Worm (Caenorhabditis elegans) whole organism, late embryonic: ENCODE results near the gene aco-1.

ENCODE experiments used
- F13H6.1 ChIP-seq: sonication (generic microtip); optimal IDR thresholded peaks from 2 replicates; lab custom pipeline; 2016; ENCODE audit warnings: missing genetic modification characterization, missing compliant biosample characterization
- K09A11.1 ChIP-seq: sonication (generic microtip); optimal IDR thresholded peaks from 2 replicates; lab custom pipeline; 2017; ENCODE audit warnings: antibody characterized with exemption, mild to moderate bottlenecking, missing genetic modification characterization, missing compliant biosample characterization; ENCODE audit not compliant: insufficient read depth
- ama-1 ChIP-seq: fragments of 150-350 bp; optimal IDR thresholded peaks from 2 replicates; lab custom pipeline; 2014
- ceh-2 ChIP-seq: sonication (generic microtip); optimal IDR thresholded peaks from 2 replicates; lab custom pipeline; 2016; ENCODE audit warnings: missing genotype, missing genetic modification characterization, missing compliant biosample characterization
- ceh-22 ChIP-seq: sonication (generic microtip); optimal IDR thresholded peaks from 2 replicates; lab custom pipeline; 2017; ENCODE audit warnings: missing biosample characterization, missing genetic modification characterization
- ceh-31 ChIP-seq: sonication (generic microtip); optimal IDR thresholded peaks from 2 replicates; lab custom pipeline; 2016; ENCODE audit warnings: missing genetic modification characterization, missing compliant biosample characterization
- ceh-34 ChIP-seq: sonication (generic microtip); optimal IDR thresholded peaks from 2 replicates; lab custom pipeline; 2016; ENCODE audit warnings: mild to moderate bottlenecking, missing genetic modification characterization, missing compliant biosample characterization
- ceh-45 ChIP-seq: fragments of 200-800 bp; sonication (Bioruptor generic); IDR thresholded peaks from 2 replicates; pipeline ENCODE4 v1.3.6; 2022; ENCODE audit warnings: missing genetic modification reagents, missing genetic modification characterization, missing compliant biosample characterization
- ceh-48 ChIP-seq: sonication (generic microtip); optimal IDR thresholded peaks from 2 replicates; lab custom pipeline; 2016; ENCODE audit warnings: missing genetic modification characterization, inconsistent platforms, missing compliant biosample characterization
- ceh-9 ChIP-seq: sonication (generic microtip); optimal IDR thresholded peaks from 2 replicates; lab custom pipeline; 2016; ENCODE audit warnings: mild to moderate bottlenecking, missing genetic modification characterization, inconsistent platforms, missing compliant biosample characterization
- dmd-4 ChIP-seq: sonication (generic microtip); optimal IDR thresholded peaks from 2 replicates; lab custom pipeline; 2016; ENCODE audit warnings: borderline replicate concordance, missing genetic modification characterization, missing compliant biosample characterization
- ets-4 ChIP-seq: sonication (generic microtip); optimal IDR thresholded peaks from 2 replicates; lab custom pipeline; 2016; ENCODE audit warnings: missing genetic modification characterization, missing compliant biosample characterization
- eyg-1 ChIP-seq: sonication (generic microtip); optimal IDR thresholded peaks from 2 replicates; lab custom pipeline; 2016; ENCODE audit warnings: missing genotype, missing genetic modification characterization, missing compliant biosample characterization
- fax-1 ChIP-seq: sonication (generic microtip); optimal IDR thresholded peaks from 2 replicates; lab custom pipeline; 2016; ENCODE audit warnings: missing genotype, missing genetic modification characterization, missing compliant biosample characterization
- fkh-10 ChIP-seq: fragments of 150-350 bp; optimal IDR thresholded peaks from 2 replicates; lab custom pipeline; 2014; ENCODE audit warnings: missing biosample characterization, missing genetic modification reagents, missing genetic modification characterization
- fkh-6 ChIP-seq: sonication (generic microtip); optimal IDR thresholded peaks from 2 replicates; lab custom pipeline; 2016; ENCODE audit warnings: missing genetic modification characterization, missing compliant biosample characterization
- hlh-15 ChIP-seq: sonication (generic microtip); optimal IDR thresholded peaks from 2 replicates; lab custom pipeline; 2016; ENCODE audit warnings: missing genetic modification characterization, missing compliant biosample characterization
- hlh-6 ChIP-seq: sonication (generic microtip); optimal IDR thresholded peaks from 2 replicates; lab custom pipeline; 2016; ENCODE audit warnings: missing genotype, missing genetic modification characterization, missing compliant biosample characterization
- hlh-8 ChIP-seq: sonication (generic microtip); optimal IDR thresholded peaks from 2 replicates; lab custom pipeline; 2016; ENCODE audit warnings: missing genotype, missing genetic modification characterization, missing compliant biosample characterization
- lim-6 ChIP-seq: sonication (generic microtip); optimal IDR thresholded peaks from 2 replicates; lab custom pipeline; 2016; ENCODE audit warnings: missing genetic modification characterization, missing compliant biosample characterization
- lin-11 ChIP-seq: fragments of 200-800 bp; sonication (Bioruptor generic); optimal IDR thresholded peaks from 2 replicates; lab custom pipeline; 2018; ENCODE audit warnings: mild to moderate bottlenecking, missing genetic modification characterization, missing compliant biosample characterization
- mec-3 ChIP-seq: sonication (generic microtip); optimal IDR thresholded peaks from 2 replicates; lab custom pipeline; 2016; ENCODE audit warnings: borderline replicate concordance, missing genetic modification characterization, missing compliant biosample characterization
- nhr-11 ChIP-seq: fragments of 150-350 bp; optimal IDR thresholded peaks from 2 replicates; lab custom pipeline; 2014; ENCODE audit warnings: missing biosample characterization, missing genetic modification characterization
- npax-4 ChIP-seq: sonication (generic microtip); optimal IDR thresholded peaks from 2 replicates; lab custom pipeline; 2016; ENCODE audit warnings: missing genetic modification characterization, missing compliant biosample characterization
- odd-2 ChIP-seq: sonication (generic microtip); optimal IDR thresholded peaks from 2 replicates; lab custom pipeline; 2017; ENCODE audit warnings: antibody characterized with exemption, mild to moderate bottlenecking, missing genetic modification characterization, missing compliant biosample characterization
- pha-2 ChIP-seq: sonication (generic microtip); optimal IDR thresholded peaks from 2 replicates; lab custom pipeline; 2017; ENCODE audit warnings: mild to moderate bottlenecking, missing genetic modification characterization, missing compliant biosample characterization
- pha-4 ChIP-seq: fragments of 150-350 bp; optimal IDR thresholded peaks from 2 replicates; lab custom pipeline; 2018; ENCODE audit warnings: missing biosample characterization, missing genetic modification reagents, missing genetic modification characterization
- pqm-1 ChIP-seq: sonication (generic microtip); optimal IDR thresholded peaks from 2 replicates; lab custom pipeline; 2016; ENCODE audit warnings: missing genetic modification characterization, missing compliant biosample characterization
- ref-2 ChIP-seq: sonication (generic microtip); optimal IDR thresholded peaks from 2 replicates; lab custom pipeline; 2016; ENCODE audit warnings: missing genetic modification characterization, missing compliant biosample characterization
- rnt-1 ChIP-seq: sonication (generic microtip); optimal IDR thresholded peaks from 2 replicates; lab custom pipeline; 2016; ENCODE audit warnings: missing genetic modification characterization, missing compliant biosample characterization
- sdc-2 ChIP-seq: sonication (generic microtip); optimal IDR thresholded peaks from 2 replicates; lab custom pipeline; 2016; ENCODE audit warnings: missing genotype, missing genetic modification characterization, missing compliant biosample characterization
- sox-2 ChIP-seq: fragments of 200-800 bp; sonication (Bioruptor generic); IDR thresholded peaks from 2 replicates; pipeline ENCODE4 v1.3.6; 2022; ENCODE audit warnings: missing genetic modification reagents, missing genetic modification characterization, missing compliant biosample characterization
- tbx-2 ChIP-seq: sonication (generic microtip); optimal IDR thresholded peaks from 2 replicates; lab custom pipeline; 2016; ENCODE audit warnings: missing genetic modification characterization, missing compliant biosample characterization
- unc-42 ChIP-seq: sonication (generic microtip); optimal IDR thresholded peaks from 2 replicates; lab custom pipeline; 2016; ENCODE audit warnings: missing genotype, missing genetic modification characterization, missing compliant biosample characterization
- unc-55 ChIP-seq: sonication (generic microtip); optimal IDR thresholded peaks from 2 replicates; lab custom pipeline; 2017; ENCODE audit warnings: missing biosample characterization, missing genetic modification reagents, missing genetic modification characterization
- unc-86 ChIP-seq: sonication (generic microtip); optimal IDR thresholded peaks from 2 replicates; lab custom pipeline; 2016; ENCODE audit warnings: missing genetic modification characterization, missing compliant biosample characterization

The aco-1 gene

DNA sequence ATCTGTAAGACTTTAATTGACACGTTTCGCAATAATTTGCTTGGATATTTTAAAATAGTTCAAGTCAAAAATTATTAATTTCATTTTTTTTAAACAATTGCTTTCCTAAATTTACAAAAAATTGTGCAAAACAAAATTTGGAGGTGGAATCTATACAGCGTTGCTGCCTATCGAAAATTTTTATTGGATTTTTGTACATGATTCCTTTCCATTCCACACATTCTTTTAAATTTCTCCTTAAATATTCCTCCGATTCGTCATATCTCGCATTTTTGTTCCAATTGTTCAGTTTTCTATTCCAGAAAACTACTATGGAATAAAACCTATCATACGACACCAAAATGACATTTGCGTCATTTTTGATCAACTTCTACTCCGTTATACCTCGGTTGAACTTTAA, 28.7 kb downstream of the aco-1 start, which contains the start of gene ttyh-1:
TSS of gene ttyh-1 (plus strand) at position 301 of the 400 bp plus-strand sequence.
- TF ChIP-seq K09A11.1 (tag; lab: Kevin White, UChicago) (no peak), ceh-22 (tag; lab: Kevin White, UChicago) (no peak), npax-4 (tag; lab: Kevin White, UChicago) (no peak), nhr-11 (no peak), fax-1 (tag; lab: Kevin White, UChicago) (no peak), rnt-1 (tag; lab: Kevin White, UChicago) (no peak), lin-11 (tag; lab: Kevin White, UChicago) (no peak), ceh-2 (tag; lab: Kevin White, UChicago) (no peak), fkh-10 (no peak)

DNA sequence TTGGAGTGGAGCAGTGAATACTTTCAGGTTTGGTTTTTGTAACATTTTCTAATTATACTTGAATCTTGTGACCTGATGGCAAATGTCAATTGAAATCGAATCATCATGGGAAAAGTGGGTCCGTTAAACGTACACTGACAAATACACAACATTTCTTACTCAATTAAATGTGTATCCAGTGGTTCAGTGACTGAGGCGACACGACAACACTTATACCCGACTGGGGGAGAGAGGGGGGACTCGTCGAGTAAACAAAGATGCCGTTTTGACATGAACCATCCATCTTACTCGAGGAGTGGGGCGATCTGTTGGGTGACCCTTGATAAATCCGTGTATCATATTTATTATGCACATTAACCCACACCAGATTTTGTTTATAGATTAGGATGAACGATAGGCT, 29.2 kb downstream of the aco-1 start:
- no peak for TF ChIP-seq ets-4 (tag; lab: Kevin White, UChicago)
- no peak for TF ChIP-seq hlh-6 (tag; lab: Kevin White, UChicago)
- no peak for TF ChIP-seq odd-2 (tag; lab: Kevin White, UChicago)
- TF ChIP-seq ceh-2 (tag; lab: Kevin White, UChicago) = no peak
- TF ChIP-seq tbx-2 (tag; lab: Kevin White, UChicago) = peak; percentile 29
- no peak for TF ChIP-seq lin-11 (tag; lab: Kevin White, UChicago)
- no peak for TF ChIP-seq mec-3 (tag; lab: Kevin White, UChicago)
- TF ChIP-seq ceh-9 (tag; lab: Kevin White, UChicago) = no peak
- peak; percentile 54 for TF ChIP-seq unc-42
- no peak for TF ChIP-seq sox-2 (GFP tag; lab: Robert Waterston, UW)
- no peak for TF ChIP-seq pha-2
- TF ChIP-seq fkh-6 (tag; lab: Kevin White, UChicago) = no peak
- TF ChIP-seq sdc-2 (tag; lab: Kevin White, UChicago) = no peak
- TF ChIP-seq unc-55 = peak; percentile 54

- TF ChIP-seq pha-2 (no peak), ceh-34 (tag; lab: Kevin White, UChicago) (no peak), eyg-1 (no peak), ceh-48 (tag; lab: Kevin White, UChicago) (no peak), tbx-2 (tag; lab: Kevin White, UChicago) (no peak), pqm-1 (tag; lab: Kevin White, UChicago) (no peak), dmd-4 (tag; lab: Kevin White, UChicago) (no peak)
Measured at ce11 chrX:11370090-11370489, 30.4 kb downstream of the aco-1 start.

DNA sequence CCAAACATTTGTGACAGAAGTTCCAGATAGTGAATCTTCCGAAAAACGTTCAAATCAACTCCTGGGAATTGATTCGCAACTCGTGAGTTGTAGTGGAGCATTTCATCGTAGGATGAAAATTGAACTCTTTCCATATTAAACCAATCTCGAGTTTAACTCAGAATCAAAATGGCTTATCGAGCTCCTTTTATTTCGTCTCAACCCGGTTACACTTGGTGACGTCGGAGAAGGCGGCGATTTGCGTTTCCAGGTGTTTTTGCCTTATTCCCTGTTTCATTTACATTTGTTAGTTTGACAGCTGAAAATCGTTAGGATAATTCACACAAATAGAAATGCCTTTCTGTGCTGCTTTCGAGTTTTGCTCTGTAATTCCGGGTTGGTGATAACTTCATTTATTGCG, 35.8 kb downstream of the aco-1 start, which contains the start of gene F42E11.3:
TSS of gene F42E11.3 (minus strand) at position 101 of the 400 bp plus-strand sequence.
- peak; percentile 31 for TF ChIP-seq ama-1 (lab: Kevin White, UChicago)
- TF ChIP-seq ceh-31 (tag; lab: Kevin White, UChicago) = no peak

- TF ChIP-seq F13H6.1 (tag; lab: Kevin White, UChicago) = no peak
- TF ChIP-seq unc-42 = no peak
- TF ChIP-seq hlh-8 (tag; lab: Kevin White, UChicago) = no peak
- TF ChIP-seq pha-4 (tag; lab: Kevin White, UChicago) = no peak
- TF ChIP-seq hlh-15 (tag; lab: Kevin White, UChicago) = no peak
- TF ChIP-seq lim-6 (tag; lab: Kevin White, UChicago) = no peak
- no peak for TF ChIP-seq ref-2
- TF ChIP-seq npax-4 (tag; lab: Kevin White, UChicago) = no peak
- no peak for TF ChIP-seq ceh-22 (tag; lab: Kevin White, UChicago)
- TF ChIP-seq unc-55 = no peak
- no peak for TF ChIP-seq ceh-45 (GFP tag; lab: Robert Waterston, UW)
- TF ChIP-seq unc-86 (tag; lab: Kevin White, UChicago) = no peak
Measured at ce11 chrX:11377370-11377769, 37.7 kb downstream of the aco-1 start, which contains the start of gene tni-1. tni-1 (minus strand) TSS chrX:11377470.
